Fruit fly (Drosophila melanogaster): ENCODE results near the gene Phae1.

Gene Phae1

dm6 chr2L:12087442-12087841 lies 21.8 kb upstream of the Phae1 start:
- TF ChIP-seq Sin3A (optimal IDR thresholded peaks at IDR 0.05) = no peak
- no peak for TF ChIP-seq psq (optimal IDR thresholded peaks at IDR 0.05)
- no peak for TF ChIP-seq Myc (optimal IDR thresholded peaks at IDR 0.05)
- no peak for TF ChIP-seq insv (optimal IDR thresholded peaks at IDR 0.05)
- no peak for TF ChIP-seq ttk (optimal IDR thresholded peaks at IDR 0.05)
- no peak for TF ChIP-seq h (optimal IDR thresholded peaks at IDR 0.05)

- TF ChIP-seq Myc (optimal IDR thresholded peaks at IDR 0.05) = no peak
- TF ChIP-seq ttk (optimal IDR thresholded peaks at IDR 0.05) = no peak
- no peak for TF ChIP-seq h (optimal IDR thresholded peaks at IDR 0.05)
- TF ChIP-seq insv (optimal IDR thresholded peaks at IDR 0.05) = no peak
- no peak for TF ChIP-seq Sin3A (optimal IDR thresholded peaks at IDR 0.05)
- TF ChIP-seq psq (optimal IDR thresholded peaks at IDR 0.05) = no peak
Observed at dm6 chr2L:12089145-12089544, 20.1 kb upstream of the Phae1 start.

DNA sequence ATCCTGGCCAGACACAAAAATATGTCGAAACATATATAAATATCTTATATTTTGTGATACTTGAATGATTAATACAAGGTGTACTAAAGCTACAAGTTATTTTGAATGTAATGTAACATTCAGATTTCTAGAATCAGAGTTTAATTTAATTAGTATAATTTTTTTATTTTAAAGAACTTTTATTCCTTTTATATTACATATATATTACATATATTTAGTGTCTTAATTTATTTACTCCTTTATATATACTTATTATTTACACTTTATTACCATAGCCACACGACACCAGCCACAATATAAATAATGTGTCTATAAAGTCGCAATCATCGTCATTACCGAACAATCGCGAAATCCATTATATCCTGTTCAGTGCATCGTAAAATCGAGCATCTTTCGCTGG lies 17.7 kb upstream of the Phae1 start, which contains the start of gene Pex19:
Gene Pex19, plus strand, starts transcription at position 301 of the 400 bp plus-strand sequence.
- TF ChIP-seq psq (optimal IDR thresholded peaks at IDR 0.05) = no peak
- TF ChIP-seq Myc (optimal IDR thresholded peaks at IDR 0.05) = no peak
- TF ChIP-seq Sin3A (optimal IDR thresholded peaks at IDR 0.05) = no peak
- no peak for TF ChIP-seq h (optimal IDR thresholded peaks at IDR 0.05)
- no peak for TF ChIP-seq ttk (optimal IDR thresholded peaks at IDR 0.05)

- no peak for TF ChIP-seq psq (optimal IDR thresholded peaks at IDR 0.05)
- no peak for TF ChIP-seq Myc (optimal IDR thresholded peaks at IDR 0.05)
- TF ChIP-seq h (optimal IDR thresholded peaks at IDR 0.05) = no peak
- TF ChIP-seq Sin3A (optimal IDR thresholded peaks at IDR 0.05) = no peak
- no peak for TF ChIP-seq insv (optimal IDR thresholded peaks at IDR 0.05)
- TF ChIP-seq ttk (optimal IDR thresholded peaks at IDR 0.05) = no peak
Observed at dm6 chr2L:12092041-12092440, 17.2 kb upstream of the Phae1 start.

dm6 chr2L:12092719-12093118 lies 16.5 kb upstream of the Phae1 start:
- TF ChIP-seq psq (optimal IDR thresholded peaks at IDR 0.05) = no peak
- TF ChIP-seq Myc (optimal IDR thresholded peaks at IDR 0.05) = no peak
- TF ChIP-seq h (optimal IDR thresholded peaks at IDR 0.05) = no peak
- no peak for TF ChIP-seq Sin3A (optimal IDR thresholded peaks at IDR 0.05)
- no peak for TF ChIP-seq insv (optimal IDR thresholded peaks at IDR 0.05)

DNA sequence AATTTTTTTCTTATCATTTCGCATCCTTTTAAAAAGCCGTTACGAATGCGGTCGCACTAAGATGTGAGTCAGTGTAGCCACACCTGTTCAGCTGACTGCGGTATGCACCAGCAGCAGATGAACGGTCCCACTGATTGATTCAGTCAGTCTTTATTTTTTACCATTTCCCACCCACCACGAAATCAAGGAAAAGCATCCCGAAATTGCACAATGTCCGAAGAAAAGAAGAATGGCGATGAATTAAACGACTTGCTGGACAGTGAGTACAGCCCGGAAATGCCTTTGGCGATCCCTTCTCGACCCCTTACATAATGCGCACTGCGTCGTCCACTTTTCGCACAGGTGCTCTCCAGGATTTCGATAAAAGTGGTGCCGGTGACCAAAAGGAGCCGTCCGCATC lies 15.6 kb upstream of the Phae1 start:
- TF ChIP-seq psq (optimal IDR thresholded peaks at IDR 0.05) (no peak), h (optimal IDR thresholded peaks at IDR 0.05) (no peak), ttk (optimal IDR thresholded peaks at IDR 0.05) (no peak), insv (optimal IDR thresholded peaks at IDR 0.05) (no peak), Sin3A (optimal IDR thresholded peaks at IDR 0.05) (no peak), Myc (optimal IDR thresholded peaks at IDR 0.05) (no peak)

dm6 chr2L:12096396-12096813 lies 12.8 kb upstream of the Phae1 start, which contains the start of the genes CG6712 and Mt2:
TSS of gene CG6712 (minus strand) at chr2L:12096511.
TSS of gene Mt2 (plus strand) at chr2L:12096525.
- TF ChIP-seq insv (optimal IDR thresholded peaks at IDR 0.05) = no peak
- TF ChIP-seq psq (optimal IDR thresholded peaks at IDR 0.05) = no peak
- TF ChIP-seq Myc (optimal IDR thresholded peaks at IDR 0.05) = no peak

dm6 chr2L:12097698-12098097 lies 11.5 kb upstream of the Phae1 start, which contains the start of gene Ced-12:
TSS of gene Ced-12 (plus strand) at chr2L:12097838.
- TF ChIP-seq Myc (optimal IDR thresholded peaks at IDR 0.05) (no peak), ttk (optimal IDR thresholded peaks at IDR 0.05) (no peak), psq (optimal IDR thresholded peaks at IDR 0.05) (no peak), h (optimal IDR thresholded peaks at IDR 0.05) (no peak), Sin3A (optimal IDR thresholded peaks at IDR 0.05) (no peak), insv (optimal IDR thresholded peaks at IDR 0.05) (no peak)

DNA sequence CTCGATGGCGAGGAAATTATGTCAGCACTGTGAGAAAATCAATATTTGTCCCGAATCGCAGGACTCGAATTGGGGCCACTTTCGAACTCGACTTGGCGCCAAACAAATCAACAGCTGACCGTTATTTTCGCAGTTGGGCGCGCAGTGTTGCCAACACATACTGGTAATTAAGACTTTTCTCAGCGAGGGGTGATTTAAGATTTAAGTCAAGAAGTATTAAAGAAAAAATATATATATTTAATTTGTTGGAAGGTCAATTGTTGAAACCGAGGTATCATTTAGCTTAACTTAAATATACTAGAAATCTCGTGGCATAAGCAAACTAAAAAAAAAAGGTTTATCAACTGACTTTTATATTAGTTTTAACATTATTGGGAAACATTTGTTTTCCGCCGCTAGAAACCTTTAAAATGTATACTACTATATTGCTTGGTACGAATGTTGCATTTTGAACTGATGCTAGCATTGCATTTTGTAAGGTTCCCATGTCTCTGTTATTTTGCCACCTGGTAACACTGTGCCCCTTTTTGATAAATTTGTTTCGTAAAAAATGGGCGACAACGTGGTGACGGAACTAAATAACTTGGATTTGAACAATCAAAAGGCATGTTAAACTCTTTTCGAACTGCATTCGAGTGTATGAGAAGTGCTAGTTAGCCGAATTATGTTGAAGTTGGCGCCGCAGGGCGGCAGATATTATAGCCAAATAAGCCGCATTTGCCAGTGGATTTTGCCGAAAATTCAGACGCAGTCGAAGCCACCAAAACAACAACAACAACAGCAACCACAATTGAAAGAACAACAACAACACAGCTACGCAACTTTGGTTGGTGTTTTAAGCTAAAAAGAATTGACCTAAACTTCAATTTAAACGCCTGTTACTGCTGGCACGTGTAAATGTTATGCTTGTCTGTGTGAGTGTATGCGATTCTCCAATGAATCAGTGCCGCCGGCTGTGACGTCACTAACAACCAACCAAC lies 5.7 kb upstream of the Phae1 start, which contains the start of the genes Patsas and ThrRS:
Gene Patsas, minus strand, starts transcription at position 55 of the 980 bp plus-strand sequence.
Gene ThrRS, plus strand, starts transcription at position 521 of the 980 bp plus-strand sequence.
- no peak for TF ChIP-seq Sin3A (optimal IDR thresholded peaks at IDR 0.05)

DNA sequence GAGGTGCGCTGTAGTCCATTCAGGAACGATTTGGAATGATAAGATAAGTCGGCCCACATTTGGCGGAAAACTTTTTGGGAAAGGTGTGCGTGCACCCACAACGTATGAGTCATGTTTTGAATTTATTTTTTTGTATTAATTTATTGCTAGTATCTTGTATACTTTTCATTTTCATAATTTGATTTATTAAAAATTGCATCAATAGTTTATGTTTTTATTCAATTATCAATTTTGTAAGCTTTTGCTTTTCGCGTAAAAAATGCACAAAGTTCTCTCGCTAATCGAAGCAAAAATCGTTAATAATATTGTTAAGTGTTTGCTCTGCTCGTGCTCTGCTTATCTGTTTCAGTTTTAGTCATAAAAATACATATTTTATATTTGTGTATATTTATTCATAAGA lies 2.1 kb upstream of the Phae1 start:
- TF ChIP-seq h (optimal IDR thresholded peaks at IDR 0.05) (no peak), Sin3A (optimal IDR thresholded peaks at IDR 0.05) (no peak), insv (optimal IDR thresholded peaks at IDR 0.05) (no peak), psq (optimal IDR thresholded peaks at IDR 0.05) (no peak), Myc (optimal IDR thresholded peaks at IDR 0.05) (no peak), ttk (optimal IDR thresholded peaks at IDR 0.05) (no peak)

- no peak for TF ChIP-seq Myc (optimal IDR thresholded peaks at IDR 0.05)
- TF ChIP-seq psq (optimal IDR thresholded peaks at IDR 0.05) = no peak
- TF ChIP-seq Sin3A (optimal IDR thresholded peaks at IDR 0.05) = no peak
- no peak for TF ChIP-seq insv (optimal IDR thresholded peaks at IDR 0.05)
- TF ChIP-seq h (optimal IDR thresholded peaks at IDR 0.05) = no peak
- no peak for TF ChIP-seq ttk (optimal IDR thresholded peaks at IDR 0.05)
Observed at dm6 chr2L:12110810-12111209, 1.6 kb downstream of the Phae1 start, which contains the start of gene Phae2. TSS of gene Phae2 (plus strand) at chr2L:12111110.

DNA sequence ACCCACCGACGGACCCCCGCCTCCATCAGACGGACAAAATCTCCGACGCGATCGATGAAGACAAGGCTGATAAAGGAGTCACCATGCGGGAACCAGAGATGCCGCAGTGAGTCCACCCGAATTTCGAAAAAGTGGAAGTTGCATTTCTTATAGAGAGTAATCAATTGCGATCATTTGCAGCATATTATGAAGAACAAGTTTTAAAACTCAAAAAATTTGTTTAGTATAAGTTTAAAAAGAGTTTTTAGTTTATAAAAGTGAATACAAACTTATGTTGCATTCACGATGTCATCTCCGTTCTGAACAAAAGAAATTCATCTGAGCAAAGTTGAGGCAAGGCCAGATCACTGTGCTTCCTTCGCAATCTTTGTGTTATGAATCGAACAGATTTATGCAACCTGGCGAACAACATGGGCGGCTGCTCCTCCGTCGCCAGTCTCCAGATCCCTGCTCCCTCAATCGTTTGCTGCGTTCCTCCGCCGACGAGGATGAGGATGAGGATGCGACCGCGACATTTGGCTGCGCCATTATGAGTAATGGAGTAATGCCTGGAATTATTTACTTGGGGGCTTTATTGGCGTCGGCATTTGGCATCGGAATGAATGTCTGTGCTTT lies 3.8 kb downstream of the Phae1 start:
- TF ChIP-seq Myc (optimal IDR thresholded peaks at IDR 0.05) (no peak), ttk (optimal IDR thresholded peaks at IDR 0.05) (no peak), insv (optimal IDR thresholded peaks at IDR 0.05) (no peak), Sin3A (optimal IDR thresholded peaks at IDR 0.05) (no peak)

Data from Kc167 (cell line).